Worm (Caenorhabditis elegans): ENCODE data around the gene nca-2.

ce11 chrIII:5017550-5017949 lies 52.2 kb downstream of the nca-2 start, which contains the start of gene larp-1:
- TF ChIP-seq nhr-237 (tag; optimal IDR thresholded peaks at IDR 0.05) (no peak), lsy-2 (tag; optimal IDR thresholded peaks at IDR 0.05) (no peak)

Measured in whole organism, L2 larva.